Fruit fly (Drosophila melanogaster) whole organism, embryonic: ENCODE data around the gene Gcna.

Experiments
- B-H2 ChIP-seq: fragments of 200-800 bp; sonication (Bioruptor generic); optimal IDR thresholded peaks from 2 replicates; lab custom pipeline; 2018; ENCODE audit warnings: missing biosample characterization, mild to moderate bottlenecking, missing genetic modification characterization
- Blimp-1 ChIP-seq: fragments of 200-800 bp; sonication (Bioruptor generic); optimal IDR thresholded peaks from 3 replicates; lab custom pipeline; 2018; ENCODE audit warnings: missing biosample characterization, missing genetic modification characterization, mild to moderate bottlenecking, moderate library complexity, missing genetic modification reagents
- CG10431 ChIP-seq: fragments of 200-800 bp; sonication (Bioruptor generic); optimal IDR thresholded peaks from 3 replicates; lab custom pipeline; 2018; ENCODE audit warnings: missing biosample characterization, mild to moderate bottlenecking, missing genetic modification characterization
- CG11085 ChIP-seq: fragments of 200-800 bp; sonication (Bioruptor generic); IDR thresholded peaks from 2 replicates; pipeline ENCODE4 v1.3.6; 2022; ENCODE audit warnings: missing biosample characterization, missing genetic modification characterization
- CG1603 ChIP-seq: fragments of 200-800 bp; sonication (Bioruptor generic); optimal IDR thresholded peaks from 2 replicates; lab custom pipeline; 2019; ENCODE audit warnings: missing biosample characterization, mild to moderate bottlenecking, missing genetic modification characterization, moderate library complexity
- CG1832 ChIP-seq: fragments of 200-800 bp; sonication (Bioruptor generic); optimal IDR thresholded peaks from 2 replicates; lab custom pipeline; 2017; ENCODE audit warnings: missing biosample characterization, mild to moderate bottlenecking, missing genetic modification characterization, inconsistent platforms
- CG2120 ChIP-seq: fragments of 200-800 bp; sonication (Bioruptor generic); optimal IDR thresholded peaks from 3 replicates; lab custom pipeline; 2016; ENCODE audit warnings: missing biosample characterization, missing genetic modification characterization
- CG32772 ChIP-seq: fragments of 200-800 bp; sonication (Bioruptor generic); IDR thresholded peaks from 2 replicates; pipeline ENCODE4 v1.3.6; 2022; ENCODE audit warnings: missing biosample characterization, missing genetic modification characterization
- CG33557 ChIP-seq: fragments of 200-800 bp; sonication (Bioruptor generic); optimal IDR thresholded peaks from 2 replicates; lab custom pipeline; 2019; ENCODE audit warnings: missing biosample characterization, mild to moderate bottlenecking, missing genetic modification characterization, moderate library complexity
- CG3407 ChIP-seq: fragments of 200-800 bp; sonication (Bioruptor generic); optimal IDR thresholded peaks from 2 replicates; lab custom pipeline; 2018; ENCODE audit warnings: missing biosample characterization, mild to moderate bottlenecking, missing genetic modification characterization
- CG4820 ChIP-seq: fragments of 200-800 bp; sonication (Bioruptor generic); optimal IDR thresholded peaks from 3 replicates; lab custom pipeline; 2016; ENCODE audit warnings: missing biosample characterization, missing genetic modification characterization
- CG5180 ChIP-seq: fragments of 200-800 bp; sonication (Bioruptor generic); optimal IDR thresholded peaks from 3 replicates; lab custom pipeline; 2017; ENCODE audit warnings: missing biosample characterization, missing genetic modification characterization, mild to moderate bottlenecking, moderate library complexity, missing genetic modification reagents
- CG5245 ChIP-seq: fragments of 200-800 bp; sonication (Bioruptor generic); optimal IDR thresholded peaks from 3 replicates; lab custom pipeline; 2016; ENCODE audit warnings: missing biosample characterization, missing genetic modification characterization
- CG5953 ChIP-seq: fragments of 200-800 bp; sonication (Bioruptor generic); IDR thresholded peaks from 2 replicates; pipeline ENCODE4 v1.3.6; 2022; ENCODE audit warnings: missing biosample characterization, missing genetic modification characterization
- CG6175 ChIP-seq: fragments of 200-800 bp; sonication (Bioruptor generic); IDR thresholded peaks from 3 replicates; pipeline ENCODE4 v1.3.6; 2022; ENCODE audit warnings: missing biosample characterization, missing genetic modification characterization
- CG8290 ChIP-seq, 3 experiments: fragments of 200-800 bp; sonication (Bioruptor generic); optimal IDR thresholded peaks; 2 replicates each; lab custom pipeline; 2016 to 2019; ENCODE audit warnings: missing biosample characterization in 3 of 3, missing genetic modification characterization in 3 of 3, mild to moderate bottlenecking in 2 of 3, moderate library complexity in 1 of 3
- CG8924 ChIP-seq: fragments of 200-800 bp; optimal IDR thresholded peaks from 3 replicates; lab custom pipeline; 2019; ENCODE audit warnings: missing biosample characterization, mild to moderate bottlenecking, missing genetic modification characterization, moderate library complexity
- CkIIα-i1 ChIP-seq: fragments of 200-800 bp; sonication (Bioruptor generic); IDR thresholded peaks from 2 replicates; pipeline ENCODE4 v1.3.6; 2022; ENCODE audit warnings: missing biosample characterization, missing genetic modification characterization
- D ChIP-seq, 2 experiments: fragments of 200-800 bp in 1 of 2; fragments of >200 bp in 1 of 2; sonication (Bioruptor generic) in 1 of 2; optimal IDR thresholded peaks; 2 replicates in 1 of 2; 3 replicates in 1 of 2; lab custom pipeline; 2017; ENCODE audit warnings: mild to moderate bottlenecking in 1 of 2, missing biosample characterization in 1 of 2, missing genetic modification characterization in 1 of 2, missing genetic modification reagents in 1 of 2
- Dll ChIP-seq: fragments of 200-800 bp; sonication (Bioruptor generic); IDR thresholded peaks from 4 replicates; pipeline ENCODE4 v1.3.6; 2022; ENCODE audit warnings: missing biosample characterization, missing genetic modification characterization; ENCODE audit not compliant: partially characterized antibody
- Dp ChIP-seq: fragments of 200-800 bp; sonication (Bioruptor generic); optimal IDR thresholded peaks from 2 replicates; lab custom pipeline; 2018; ENCODE audit warnings: missing biosample characterization, mild to moderate bottlenecking, missing genetic modification characterization, moderate library complexity
- Dref ChIP-seq: fragments of 200-800 bp; sonication (Bioruptor generic); IDR thresholded peaks from 2 replicates; pipeline ENCODE4 v1.3.6; 2022; ENCODE audit warnings: missing biosample characterization, missing genetic modification characterization
- HLH4C ChIP-seq: fragments of 200-800 bp; sonication (Bioruptor generic); IDR thresholded peaks from 3 replicates; pipeline ENCODE4 v1.3.6; 2022; ENCODE audit warnings: missing biosample characterization, missing genetic modification characterization; ENCODE audit not compliant: partially characterized antibody
- Kr ChIP-seq: fragments of 200-800 bp; sonication (Bioruptor generic); optimal IDR thresholded peaks from 2 replicates; lab custom pipeline; 2017; ENCODE audit warnings: missing biosample characterization, mild to moderate bottlenecking, missing genetic modification characterization
- MBD-R2 ChIP-seq: fragments of 200-800 bp; sonication (Bioruptor generic); IDR thresholded peaks from 2 replicates; pipeline ENCODE4 v1.3.6; 2022; ENCODE audit warnings: missing biosample characterization, missing genetic modification characterization
- MESR4 ChIP-seq: fragments of 200-800 bp; sonication (Bioruptor generic); optimal IDR thresholded peaks from 2 replicates; lab custom pipeline; 2018; ENCODE audit warnings: missing biosample characterization, mild to moderate bottlenecking, missing genetic modification characterization, moderate library complexity
- Pdp1 ChIP-seq, 2 experiments: fragments of 200-800 bp; sonication (Bioruptor generic); optimal IDR thresholded peaks; 3 replicates each; lab custom pipeline; 2016; ENCODE audit warnings: missing biosample characterization in 2 of 2, missing genetic modification characterization in 2 of 2, mild to moderate bottlenecking in 1 of 2, moderate library complexity in 1 of 2
- Ravus ChIP-seq: fragments of 200-800 bp; sonication (Bioruptor generic); IDR thresholded peaks from 2 replicates; pipeline ENCODE4 v1.3.6; 2022; ENCODE audit warnings: missing biosample characterization, missing genetic modification characterization
- Scr ChIP-seq: fragments of 200-800 bp; sonication (Bioruptor generic); IDR thresholded peaks from 2 replicates; pipeline ENCODE4 v1.3.6; 2022; ENCODE audit warnings: missing biosample characterization, missing genetic modification characterization; ENCODE audit not compliant: partially characterized antibody
- Stat92E ChIP-seq, 3 experiments: fragments of >200 bp in 2 of 3; fragments of 200-800 bp in 1 of 3; sonication (Bioruptor generic) in 1 of 3; optimal IDR thresholded peaks; 2 replicates each; lab custom pipeline; 2017 to 2019; ENCODE audit warnings: missing biosample characterization in 3 of 3, missing genetic modification characterization in 3 of 3, mild to moderate bottlenecking in 1 of 3, moderate library complexity in 1 of 3
- Tbp ChIP-seq: fragments of >200 bp; optimal IDR thresholded peaks from 2 replicates; lab custom pipeline; 2018; ENCODE audit warnings: missing biosample characterization, missing genetic modification characterization
- abd-A ChIP-seq: fragments of 200-800 bp; sonication (Bioruptor generic); optimal IDR thresholded peaks from 3 replicates; lab custom pipeline; 2019; ENCODE audit warnings: missing biosample characterization, mild to moderate bottlenecking, missing genetic modification characterization, moderate library complexity
- dmrt99B ChIP-seq: fragments of 200-800 bp; sonication (Bioruptor generic); optimal IDR thresholded peaks from 2 replicates; lab custom pipeline; 2018; ENCODE audit warnings: missing biosample characterization, mild to moderate bottlenecking, missing genetic modification characterization, moderate library complexity
- fd64A ChIP-seq: fragments of 200-800 bp; sonication (Bioruptor generic); optimal IDR thresholded peaks from 3 replicates; lab custom pipeline; 2018; ENCODE audit warnings: missing biosample characterization, mild to moderate bottlenecking, missing genetic modification characterization
- grau ChIP-seq: fragments of 200-800 bp; optimal IDR thresholded peaks from 3 replicates; lab custom pipeline; 2019; ENCODE audit warnings: missing biosample characterization, mild to moderate bottlenecking, missing genetic modification characterization, moderate library complexity
- inv ChIP-seq: fragments of 200-800 bp; sonication (Bioruptor generic); IDR thresholded peaks from 2 replicates; pipeline ENCODE4 v1.3.6; 2022; ENCODE audit warnings: missing biosample characterization, missing genetic modification characterization; ENCODE audit not compliant: partially characterized antibody
- lab ChIP-seq: fragments of 200-800 bp; sonication (Bioruptor generic); optimal IDR thresholded peaks from 3 replicates; lab custom pipeline; 2017; ENCODE audit warnings: missing biosample characterization, missing genetic modification characterization, mild to moderate bottlenecking, moderate library complexity, missing genetic modification reagents
- prd ChIP-seq, 3 experiments: fragments of >200 bp in 2 of 3; fragments of 200-800 bp in 1 of 3; sonication (Bioruptor generic) in 1 of 3; optimal IDR thresholded peaks in 2 of 3; IDR thresholded peaks in 1 of 3; 2 replicates in 2 of 3; 3 replicates in 1 of 3; pipeline versions ENCODE4 v1.3.6 to Lab custom; 2017 to 2022; ENCODE audit warnings: missing biosample characterization in 1 of 3, missing genetic modification characterization in 1 of 3
- psq ChIP-seq: fragments of 200-800 bp; sonication (Bioruptor generic); optimal IDR thresholded peaks from 2 replicates; lab custom pipeline; 2017; ENCODE audit warnings: missing biosample characterization, missing genetic modification characterization
- pzg ChIP-seq: fragments of 200-800 bp; sonication (Bioruptor generic); optimal IDR thresholded peaks from 3 replicates; lab custom pipeline; 2018; ENCODE audit warnings: missing biosample characterization, mild to moderate bottlenecking, missing genetic modification characterization, moderate library complexity
- sens-2 ChIP-seq: fragments of 200-800 bp; sonication (Bioruptor generic); IDR thresholded peaks from 2 replicates; pipeline ENCODE4 v1.3.6; 2022; ENCODE audit warnings: missing biosample characterization, missing genetic modification characterization
- shn ChIP-seq: fragments of 200-800 bp; sonication (Bioruptor generic); optimal IDR thresholded peaks from 3 replicates; lab custom pipeline; 2016; ENCODE audit warnings: missing biosample characterization, missing genetic modification characterization
- slbo ChIP-seq: fragments of 200-800 bp; sonication (Bioruptor generic); IDR thresholded peaks from 2 replicates; pipeline ENCODE4 v1.3.6; 2022; ENCODE audit warnings: missing biosample characterization, missing genetic modification characterization
- slp2 ChIP-seq: fragments of 200-800 bp; sonication (Bioruptor generic); optimal IDR thresholded peaks from 2 replicates; lab custom pipeline; 2016; ENCODE audit warnings: missing biosample characterization, missing genetic modification characterization
- sr ChIP-seq: fragments of 200-800 bp; sonication (Bioruptor generic); IDR thresholded peaks from 3 replicates; pipeline ENCODE4 v1.3.6; 2022; ENCODE audit warnings: missing biosample characterization, missing genetic modification characterization
- tio ChIP-seq: fragments of 200-800 bp; sonication (Bioruptor generic); optimal IDR thresholded peaks from 2 replicates; lab custom pipeline; 2017; ENCODE audit warnings: missing biosample characterization, missing genetic modification characterization, inconsistent platforms
- ttk ChIP-seq: fragments of 200-800 bp; sonication (Bioruptor generic); IDR thresholded peaks from 2 replicates; pipeline ENCODE4 v2.1.2; 2022; ENCODE audit warnings: missing biosample characterization, missing genetic modification characterization

Gene Gcna

DNA sequence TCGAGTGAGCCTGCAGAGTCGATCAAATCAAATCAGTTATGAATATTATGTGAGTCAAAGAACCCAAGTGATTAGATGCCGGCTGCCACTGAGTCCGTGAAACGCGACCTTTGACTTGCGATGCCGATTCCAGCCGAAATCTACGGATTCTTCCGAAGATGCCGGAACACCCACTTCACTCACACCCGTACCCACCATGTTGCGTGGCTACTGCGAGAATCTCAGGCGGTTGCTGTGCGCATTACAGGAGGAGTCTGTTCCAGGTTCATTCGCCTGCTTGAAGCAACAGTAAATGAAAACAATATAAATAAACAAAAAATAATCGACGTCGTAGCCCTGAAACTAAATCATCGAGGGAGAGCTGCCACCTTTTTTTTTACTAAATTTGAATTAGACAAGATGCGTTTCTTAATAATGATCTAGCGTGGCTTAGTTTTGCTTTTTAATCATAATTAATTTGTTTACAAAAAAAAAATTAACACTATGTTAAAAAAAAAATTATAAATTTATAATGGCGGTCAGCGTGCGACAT, 36.0 kb upstream of the Gcna start, which contains the start of gene Ldaf1 (continued):
- TF ChIP-seq CG8290 (GFP tag; optimal IDR thresholded peaks at IDR 0.05; lab: Kevin White, UChicago) (no peak), CG8290 (tag; optimal IDR thresholded peaks at IDR 0.05; lab: Kevin White, UChicago) (peak in 1 of 2 experiments; percentile 5), CG1603 (tag; lab: Kevin White, UChicago) (peak; percentile 21), CG11085 (GFP tag; lab: Robert Waterston, UW) (no peak), Dll (GFP tag; lab: Robert Waterston, UW) (0 out of 4 replicates have a peak, but pooled peaks have one; percentile 25), sens-2 (GFP tag; lab: Robert Waterston, UW) (no peak), CG3407 (no peak), CG5180 (GFP tag; lab: Kevin White, UChicago) (no peak), shn (GFP tag; lab: Kevin White, UChicago) (no peak), B-H2 (GFP tag; lab: Kevin White, UChicago) (peak; percentile 19), prd (optimal IDR thresholded peaks at IDR 0.05; lab: Kevin White, UChicago) (no peak), prd (GFP tag; IDR thresholded peaks at IDR 0.05; lab: Robert Waterston, UW) (no peak), lab (GFP tag; lab: Kevin White, UChicago) (no peak), dmrt99B (tag; lab: Kevin White, UChicago) (no peak), D (optimal IDR thresholded peaks at IDR 0.05; lab: Kevin White, UChicago) (no peak), D (GFP tag; optimal IDR thresholded peaks at IDR 0.05; lab: Kevin White, UChicago) (no peak), Scr (GFP tag; lab: Robert Waterston, UW) (0 out of 2 replicates have a peak, but pooled peaks have one; percentile 23), grau (peak; percentile 20), inv (GFP tag; lab: Robert Waterston, UW) (no peak), MBD-R2 (peak; percentile 65), CG32772 (GFP tag; lab: Robert Waterston, UW) (no peak), psq (GFP tag; lab: Kevin White, UChicago) (no peak), CG6175 (no peak), slp2 (GFP tag; lab: Kevin White, UChicago) (no peak), pzg (GFP tag; lab: Kevin White, UChicago) (peak; percentile 33), Stat92E (GFP tag; optimal IDR thresholded peaks at IDR 0.05; lab: Kevin White, UChicago) (no peak), CG8924 (tag; lab: Kevin White, UChicago) (peak; percentile 2), Ravus (GFP tag; lab: Robert Waterston, UW) (no peak), slbo (GFP tag; lab: Robert Waterston, UW) (no peak), CG2120 (GFP tag; lab: Kevin White, UChicago) (peak; percentile 7), MESR4 (peak; percentile 20), CG10431 (peak; percentile 22), sr (GFP tag; lab: Robert Waterston, UW) (no peak), Dref (peak; percentile 48), Blimp-1 (no peak), CG5953 (no peak), abd-A (tag; lab: Kevin White, UChicago) (no peak), fd64A (GFP tag; lab: Kevin White, UChicago) (no peak), Dp (GFP tag; lab: Kevin White, UChicago) (peak; percentile 54)

DNA sequence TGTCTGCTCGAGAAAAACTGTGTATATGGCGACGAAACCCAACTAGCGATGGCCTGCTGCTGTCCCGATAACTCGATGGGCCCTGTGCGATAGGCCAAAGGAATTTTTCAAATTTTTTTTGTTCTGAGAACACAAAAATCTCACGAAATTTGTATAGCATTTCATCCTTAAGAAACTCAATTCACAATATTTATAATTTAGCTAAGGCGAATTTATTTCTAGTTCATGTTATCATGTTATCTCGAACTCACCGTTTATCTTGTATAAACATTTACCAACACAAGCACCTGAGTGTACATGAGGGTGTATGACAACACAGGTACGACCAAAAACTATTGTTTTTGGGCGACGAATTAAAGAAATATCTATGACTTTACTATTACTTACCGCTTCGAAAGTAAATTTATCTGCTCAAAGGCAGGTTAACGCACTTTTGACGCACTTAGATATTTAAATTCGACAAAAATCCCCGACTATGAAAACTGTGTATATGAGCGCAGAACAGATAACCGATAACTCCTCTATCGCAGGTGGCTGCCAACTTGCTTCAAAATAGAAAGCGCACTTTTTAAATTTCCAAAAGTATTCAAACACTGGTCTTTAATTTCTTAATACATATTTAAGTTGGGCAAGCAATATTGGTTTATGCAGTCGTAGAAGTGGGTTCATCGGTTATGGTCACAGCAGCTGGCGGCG, 34.6 kb upstream of the Gcna start, which contains the start of gene arm:
TSS of gene arm (minus strand) at position 524 of the 696 bp plus-strand sequence.
- TF ChIP-seq CG2120 (GFP tag; lab: Kevin White, UChicago) (peak; percentile 43), HLH4C (GFP tag; lab: Robert Waterston, UW) (peak; percentile 26; the same call in 1 of the 3 replicates), CkIIα-i1 (GFP tag; lab: Robert Waterston, UW) (no peak), CG1832 (GFP tag; lab: Kevin White, UChicago) (no peak), CG5245 (GFP tag; lab: Kevin White, UChicago) (no peak), Pdp1 (GFP tag; optimal IDR thresholded peaks at IDR 0.05; lab: Kevin White, UChicago) (peak in 1 of 2 experiments; percentile 21), CG4820 (peak; percentile 26), tio (GFP tag; lab: Kevin White, UChicago) (no peak), Dll (GFP tag; lab: Robert Waterston, UW) (0 out of 4 replicates have a peak, but pooled peaks have one; percentile 35), Tbp (GFP tag; lab: Kevin White, UChicago) (no peak), Kr (GFP tag; lab: Kevin White, UChicago) (no peak), CG33557 (no peak), ttk (no peak)
